Worm (Caenorhabditis elegans): Measurements from ENCODE around the gene clc-5.
A peak's percentile ranks its signal among the peaks of the same experiment; 100 is the strongest.

The clc-5 gene

ce11 chrX:7478476-7478875 is 45.1 kb downstream of the clc-5 start (continued):
- peak in 1 of 2 experiments; percentile 1 for TF ChIP-seq daf-16 (GFP tag; optimal IDR thresholded peaks at IDR 0.05)
- TF ChIP-seq daf-16 (tag; optimal IDR thresholded peaks at IDR 0.05), result peak; percentile 47
- peak; percentile 2 to 75 for TF ChIP-seq mdl-1 (tag; optimal IDR thresholded peaks at IDR 0.05)
- peak; percentile 42 for TF ChIP-seq nhr-28 (tag; optimal IDR thresholded peaks at IDR 0.05)
- TF ChIP-seq ctbp-1 (GFP tag; IDR thresholded peaks at IDR 0.05), result 0 out of 2 replicates have a peak, but pooled peaks have one; percentile 17
- no peak for TF ChIP-seq ceh-62 (tag; optimal IDR thresholded peaks at IDR 0.05)
- no peak for TF ChIP-seq dmd-9 (GFP tag; IDR thresholded peaks at IDR 0.05)
- no peak for TF ChIP-seq nhr-76 (tag; optimal IDR thresholded peaks at IDR 0.05)
- TF ChIP-seq nhr-25 (tag; optimal IDR thresholded peaks at IDR 0.05; ENCODE audit: borderline replicate concordance, insufficient read depth), result no peak
- TF ChIP-seq lim-7 (GFP tag; IDR thresholded peaks at IDR 0.05), result no peak
- TF ChIP-seq unc-62 (GFP tag; optimal IDR thresholded peaks at IDR 0.05 in 1 of 2), result peak in 1 of 2 experiments; percentile 91
- no peak for TF ChIP-seq unc-62 (tag; optimal IDR thresholded peaks at IDR 0.05)
- no peak for TF ChIP-seq gei-8 (GFP tag; optimal IDR thresholded peaks at IDR 0.05)
- no peak for TF ChIP-seq aly-2 (tag; optimal IDR thresholded peaks at IDR 0.05)
- TF ChIP-seq dve-1 (tag; optimal IDR thresholded peaks at IDR 0.05; ENCODE audit: insufficient read depth), result no peak
- TF ChIP-seq sdz-12 (GFP tag; optimal IDR thresholded peaks at IDR 0.05), result no peak
- TF ChIP-seq ceh-32 (tag; optimal IDR thresholded peaks at IDR 0.05; ENCODE audit: poor library complexity), result no peak
- no peak for TF ChIP-seq duxl-1 (tag; optimal IDR thresholded peaks at IDR 0.05; ENCODE audit: poor library complexity)
- peak; percentile 43 for TF ChIP-seq nhr-11 (tag; optimal IDR thresholded peaks at IDR 0.05)
- TF ChIP-seq tag-97 (GFP tag; IDR thresholded peaks at IDR 0.05), result no peak
- no peak for TF ChIP-seq F44E2.7 (GFP tag; IDR thresholded peaks at IDR 0.05)
- TF ChIP-seq lin-39 (tag; optimal IDR thresholded peaks at IDR 0.05), result no peak
- TF ChIP-seq attf-4 (tag; optimal IDR thresholded peaks at IDR 0.05), result no peak
- TF ChIP-seq fos-1 (tag; optimal IDR thresholded peaks at IDR 0.05), result no peak
- no peak for TF ChIP-seq unc-130 (GFP tag; optimal IDR thresholded peaks at IDR 0.05)
- TF ChIP-seq lin-38 (GFP tag; IDR thresholded peaks at IDR 0.05), result no peak
- TF ChIP-seq egl-27 (tag; optimal IDR thresholded peaks at IDR 0.05), result no peak

- TF ChIP-seq lsy-2 (tag; optimal IDR thresholded peaks at IDR 0.05) (no peak), ztf-11 (tag; optimal IDR thresholded peaks at IDR 0.05) (no peak), Y5F2A.4 (GFP tag; optimal IDR thresholded peaks at IDR 0.05) (no peak), daf-12 (tag; optimal IDR thresholded peaks at IDR 0.05) (no peak), dmd-6 (GFP tag; IDR thresholded peaks at IDR 0.05) (no peak)
These were observed 45.6 kb downstream of the clc-5 start, which contains the start of gene mek-1 for ce11 chrX:7478948-7479347. TSS of gene mek-1 (plus strand) at chrX:7479248.

- TF ChIP-seq hlh-30 (tag; optimal IDR thresholded peaks at IDR 0.05; ENCODE audit: insufficient read depth) (no peak), spr-1 (tag; optimal IDR thresholded peaks at IDR 0.05) (no peak), F10B5.3 (tag; optimal IDR thresholded peaks at IDR 0.05) (no peak), php-3 (GFP tag; IDR thresholded peaks at IDR 0.05) (no peak), ces-1 (GFP tag; optimal IDR thresholded peaks at IDR 0.05) (no peak)
These were observed 47.4 kb downstream of the clc-5 start, which contains the start of gene F48E3.9 for ce11 chrX:7480756-7481155. TSS of gene F48E3.9 (plus strand) at chrX:7481056.

Data from whole organism, L4 larva.